Fruit fly (Drosophila melanogaster) whole organism, wandering third instar larva: ENCODE results near the gene CG11563.

Experiments used
- Abd-B ChIP-seq: fragments of >200 bp; optimal IDR thresholded peaks from 2 replicates; lab custom pipeline; 2017; ENCODE audit warnings: missing biosample characterization, missing genetic modification characterization
- CG32264 ChIP-seq: fragments of 200-800 bp; sonication (Bioruptor generic); optimal IDR thresholded peaks from 2 replicates; lab custom pipeline; 2016; ENCODE audit warnings: missing biosample characterization, missing genetic modification characterization
- CG9705 ChIP-seq: fragments of 200-800 bp; sonication (Bioruptor generic); optimal IDR thresholded peaks from 2 replicates; lab custom pipeline; 2018; ENCODE audit warnings: missing biosample characterization, mild to moderate bottlenecking, missing genetic modification characterization
- CrebA ChIP-seq: fragments of 200-800 bp; sonication (Bioruptor generic); optimal IDR thresholded peaks from 2 replicates; lab custom pipeline; 2016; ENCODE audit warnings: missing biosample characterization, mild to moderate bottlenecking, missing genetic modification characterization, borderline replicate concordance
- Dfd ChIP-seq: fragments of >200 bp; optimal IDR thresholded peaks from 2 replicates; lab custom pipeline; 2017; ENCODE audit warnings: missing biosample characterization, missing genetic modification characterization
- Dif ChIP-seq: fragments of 200-275, 200-300 bp; sonication (Bioruptor generic); optimal IDR thresholded peaks from 2 replicates; lab custom pipeline; 2018; ENCODE audit warnings: missing biosample characterization, missing genetic modification characterization; ENCODE audit not compliant: partially characterized antibody
- GATAd ChIP-seq: sonication (Bioruptor generic); optimal IDR thresholded peaks from 2 replicates; lab custom pipeline; 2016; ENCODE audit warnings: missing biosample characterization, missing genetic modification characterization
- HLH106 ChIP-seq: fragments of 200-800 bp; optimal IDR thresholded peaks from 3 replicates; lab custom pipeline; 2019; ENCODE audit warnings: missing biosample characterization, mild to moderate bottlenecking, missing genetic modification characterization, moderate library complexity
- Hnf4 ChIP-seq: fragments of 200-800 bp; sonication (Bioruptor generic); optimal IDR thresholded peaks from 2 replicates; lab custom pipeline; 2016; ENCODE audit warnings: missing biosample characterization, mild to moderate bottlenecking, missing genetic modification characterization
- Hr78 ChIP-seq: fragments of >200 bp; optimal IDR thresholded peaks from 2 replicates; lab custom pipeline; 2017; ENCODE audit warnings: missing biosample characterization, missing genetic modification characterization
- Hr83 ChIP-seq: fragments of 200-300 bp; sonication (Bioruptor generic); optimal IDR thresholded peaks from 2 replicates; lab custom pipeline; 2016; ENCODE audit warnings: missing biosample characterization, mild to moderate bottlenecking, missing genetic modification characterization, moderate library complexity; ENCODE audit not compliant: poor library complexity, severe bottlenecking
- Jra ChIP-seq: sonication (Bioruptor generic); optimal IDR thresholded peaks from 2 replicates; lab custom pipeline; 2016; ENCODE audit warnings: missing biosample characterization, missing genetic modification characterization
- Mio ChIP-seq: sonication (Bioruptor generic); optimal IDR thresholded peaks from 2 replicates; lab custom pipeline; 2016; ENCODE audit warnings: missing biosample characterization, missing genetic modification characterization
- Myc ChIP-seq: fragments of >200 bp; optimal IDR thresholded peaks from 2 replicates; lab custom pipeline; 2017
- N ChIP-seq: fragments of >200 bp; optimal IDR thresholded peaks from 2 replicates; lab custom pipeline; 2018; ENCODE audit warnings: missing biosample characterization, missing external identifiers, missing genetic modification characterization
- OdsH ChIP-seq: fragments of 200-800 bp; sonication (Bioruptor generic); optimal IDR thresholded peaks from 2 replicates; lab custom pipeline; 2016; ENCODE audit warnings: missing biosample characterization, mild to moderate bottlenecking, missing genetic modification characterization
- Rel ChIP-seq, 2 experiments: fragments of 200-800 bp; sonication (Bioruptor generic) in 1 of 2; optimal IDR thresholded peaks; 2 replicates in 1 of 2; 3 replicates in 1 of 2; lab custom pipeline; 2016 to 2019; ENCODE audit warnings: mild to moderate bottlenecking in 2 of 2, missing biosample characterization in 2 of 2, missing genetic modification characterization in 2 of 2, moderate library complexity in 1 of 2
- Sp1 ChIP-seq: fragments of 200-800 bp; sonication (Bioruptor generic); optimal IDR thresholded peaks from 3 replicates; lab custom pipeline; 2019; ENCODE audit warnings: missing biosample characterization, mild to moderate bottlenecking, missing genetic modification characterization, moderate library complexity
- Vsx2 ChIP-seq: fragments of 200-300, 225-300 bp; sonication (Bioruptor generic); optimal IDR thresholded peaks from 2 replicates; lab custom pipeline; 2018; ENCODE audit warnings: missing biosample characterization, missing genetic modification characterization; ENCODE audit not compliant: partially characterized antibody
- br ChIP-seq: fragments of 200-800 bp; sonication (Bioruptor generic); optimal IDR thresholded peaks from 2 replicates; lab custom pipeline; 2016; ENCODE audit warnings: missing biosample characterization, missing genetic modification characterization
- brk ChIP-seq: fragments of 200-800 bp; sonication (Bioruptor generic); optimal IDR thresholded peaks from 2 replicates; lab custom pipeline; 2016; ENCODE audit warnings: missing biosample characterization, mild to moderate bottlenecking, missing genetic modification characterization
- dl ChIP-seq, 2 experiments: fragments of 175-275, 200-275 bp in 1 of 2; fragments of 200-275 bp in 1 of 2; sonication (Bioruptor generic); optimal IDR thresholded peaks; lab custom pipeline; 2018; ENCODE audit warnings: mild to moderate bottlenecking in 2 of 2, missing biosample characterization in 2 of 2, missing genetic modification characterization in 2 of 2, moderate library complexity in 2 of 2; ENCODE audit not compliant: partially characterized antibody in 2 of 2, insufficient read depth in 1 of 2
- dmrt93B ChIP-seq: fragments of 200-800 bp; sonication (Bioruptor generic); optimal IDR thresholded peaks from 2 replicates; lab custom pipeline; 2018; ENCODE audit warnings: missing biosample characterization, mild to moderate bottlenecking, missing genetic modification characterization
- dsf ChIP-seq: sonication (Bioruptor generic); optimal IDR thresholded peaks from 2 replicates; lab custom pipeline; 2016; ENCODE audit warnings: missing biosample characterization, missing genetic modification characterization, borderline replicate concordance
- ey ChIP-seq: fragments of 200-800 bp; sonication (Bioruptor generic); optimal IDR thresholded peaks from 2 replicates; lab custom pipeline; 2016; ENCODE audit warnings: missing biosample characterization, missing genetic modification characterization
- foxo ChIP-seq, 2 experiments: fragments of 200-800 bp; sonication (Bioruptor generic); optimal IDR thresholded peaks; 2 replicates in 1 of 2; 3 replicates in 1 of 2; lab custom pipeline; 2016 to 2017; ENCODE audit warnings: missing biosample characterization in 2 of 2, missing genetic modification characterization in 2 of 2
- fru ChIP-seq: fragments of 200-800 bp; sonication (Bioruptor generic); optimal IDR thresholded peaks from 3 replicates; lab custom pipeline; 2016; ENCODE audit warnings: missing biosample characterization, mild to moderate bottlenecking, missing genetic modification characterization
- h ChIP-seq: fragments of 200-800 bp; sonication (Bioruptor generic); optimal IDR thresholded peaks from 3 replicates; lab custom pipeline; 2016; ENCODE audit warnings: missing biosample characterization, mild to moderate bottlenecking, missing genetic modification characterization
- jim ChIP-seq: fragments of 175-275, 200-325 bp; sonication (Bioruptor generic); optimal IDR thresholded peaks from 2 replicates; lab custom pipeline; 2016; ENCODE audit warnings: missing biosample characterization, mild to moderate bottlenecking, missing genetic modification characterization
- lola ChIP-seq: fragments of >200 bp; optimal IDR thresholded peaks from 2 replicates; lab custom pipeline; 2017; ENCODE audit warnings: missing biosample characterization, missing genetic modification characterization
- pan ChIP-seq: fragments of >200 bp; optimal IDR thresholded peaks from 2 replicates; lab custom pipeline; 2017
- psq ChIP-seq: fragments of 200-800 bp; sonication (Bioruptor generic); optimal IDR thresholded peaks from 3 replicates; lab custom pipeline; 2017; ENCODE audit warnings: missing biosample characterization, mild to moderate bottlenecking, missing genetic modification characterization, moderate library complexity
- rgr ChIP-seq: fragments of 200-800 bp; sonication (Bioruptor generic); optimal IDR thresholded peaks from 3 replicates; lab custom pipeline; 2016; ENCODE audit warnings: missing biosample characterization, mild to moderate bottlenecking, missing genetic modification characterization
- sage ChIP-seq: fragments of 200-800 bp; sonication (Bioruptor generic); optimal IDR thresholded peaks from 2 replicates; lab custom pipeline; 2016; ENCODE audit warnings: missing biosample characterization, mild to moderate bottlenecking, missing genetic modification characterization
- sv ChIP-seq: fragments of 200-800 bp; sonication (Bioruptor generic); optimal IDR thresholded peaks from 3 replicates; lab custom pipeline; 2016; ENCODE audit warnings: missing biosample characterization, missing genetic modification characterization
- tai ChIP-seq: sonication (Bioruptor generic); optimal IDR thresholded peaks from 2 replicates; lab custom pipeline; 2016; ENCODE audit warnings: missing biosample characterization, missing genetic modification characterization
- usp ChIP-seq: fragments of >200 bp; optimal IDR thresholded peaks from 2 replicates; lab custom pipeline; 2017; ENCODE audit warnings: missing biosample characterization, missing genetic modification characterization
- woc ChIP-seq: sonication (Bioruptor generic); optimal IDR thresholded peaks from 2 replicates; lab custom pipeline; 2016; ENCODE audit warnings: missing biosample characterization, mild to moderate bottlenecking, missing genetic modification characterization

The CG11563 gene

DNA sequence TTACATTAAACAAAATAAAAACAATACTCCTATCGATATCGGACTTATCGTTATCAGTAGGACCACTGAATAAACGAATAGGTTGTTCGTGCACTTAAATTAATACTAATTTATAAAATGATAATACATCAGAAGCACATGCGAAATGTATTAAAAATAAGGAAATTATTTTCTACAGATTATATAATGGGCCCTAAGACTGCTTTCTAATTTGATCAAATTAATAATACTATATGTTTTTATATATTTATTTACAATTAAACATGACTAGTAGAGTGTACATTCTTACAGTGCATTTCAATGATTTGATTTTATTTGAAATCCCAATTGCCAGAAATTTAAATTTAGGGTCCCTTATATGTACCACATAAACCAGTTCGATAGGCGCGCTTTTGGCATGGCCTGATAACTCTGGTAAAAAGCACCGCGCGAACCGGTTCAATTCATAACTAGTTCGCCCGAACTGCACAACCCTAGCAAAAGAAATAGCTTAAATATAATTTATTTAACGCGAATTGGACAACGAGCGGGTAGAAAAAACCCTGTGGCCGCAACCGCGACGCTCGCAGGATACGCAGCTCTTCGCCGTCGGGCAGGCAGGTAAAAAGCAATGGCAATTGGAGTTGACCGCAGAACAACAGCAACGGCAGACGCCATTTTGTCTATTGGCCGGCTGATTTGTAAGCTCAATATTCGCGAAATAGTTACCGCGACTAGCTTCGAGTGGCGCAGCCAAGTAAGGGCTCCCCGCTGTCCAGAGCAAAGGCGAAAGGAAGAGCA, 39.9 kb downstream of the CG11563 start, which contains the start of the genes CG2126 and faf:
Gene CG2126 (minus strand): TSS at position 70 of the 780 bp plus-strand sequence.
Gene faf (plus strand): TSS at position 438 of the 780 bp plus-strand sequence.
- TF ChIP-seq Mio (GFP tag; lab: Kevin White, UChicago) (no peak), GATAd (peak; percentile 34), Hnf4 (GFP tag; lab: Kevin White, UChicago) (no peak), ey (peak; percentile 57), h (GFP tag; lab: Kevin White, UChicago) (peak; percentile 67), brk (no peak), woc (GFP tag; lab: Kevin White, UChicago) (no peak), Hr83 (GFP tag; lab: Kevin White, UChicago) (peak; percentile 73), Jra (GFP tag; lab: Kevin White, UChicago) (no peak), HLH106 (peak; percentile 83), br (GFP tag; lab: Kevin White, UChicago) (no peak), Vsx2 (GFP tag; lab: Kevin White, UChicago) (no peak), OdsH (peak; percentile 58), pan (no peak), dl (GFP tag; optimal IDR thresholded peaks at IDR 0.05; lab: Kevin White, UChicago; ENCODE audit: insufficient read depth in 1 of 2, partially characterized antibody in 2 of 2) (no peak), usp (GFP tag; lab: Kevin White, UChicago) (no peak), fru (GFP tag; lab: Kevin White, UChicago) (peak; percentile 66), dmrt93B (GFP tag; lab: Kevin White, UChicago) (no peak), foxo (GFP tag; optimal IDR thresholded peaks at IDR 0.05; lab: Kevin White, UChicago) (peak in 1 of 2 experiments; percentile 81), Dfd (GFP tag; lab: Kevin White, UChicago) (no peak), psq (GFP tag; lab: Kevin White, UChicago) (peak; percentile 73), sage (peak; percentile 44), tai (GFP tag; lab: Kevin White, UChicago) (no peak), CG9705 (GFP tag; lab: Kevin White, UChicago) (peak; percentile 69), Dif (GFP tag; lab: Kevin White, UChicago) (no peak), sv (GFP tag; lab: Kevin White, UChicago) (peak; percentile 50), jim (GFP tag; lab: Kevin White, UChicago) (no peak), dsf (GFP tag; lab: Kevin White, UChicago) (no peak), Rel (GFP tag; optimal IDR thresholded peaks at IDR 0.05; lab: Kevin White, UChicago) (no peak), Rel (tag; optimal IDR thresholded peaks at IDR 0.05; lab: Kevin White, UChicago) (peak; percentile 33), Abd-B (GFP tag; lab: Kevin White, UChicago) (no peak), CrebA (GFP tag; lab: Kevin White, UChicago) (no peak), Myc (lab: Kevin White, UChicago) (no peak), Sp1 (GFP tag; lab: Kevin White, UChicago) (peak; percentile 78), Hr78 (GFP tag; lab: Kevin White, UChicago) (no peak), N (no peak), CG32264 (GFP tag; lab: Kevin White, UChicago) (no peak), rgr (GFP tag; lab: Kevin White, UChicago) (peak; percentile 60), lola (no peak)

DNA sequence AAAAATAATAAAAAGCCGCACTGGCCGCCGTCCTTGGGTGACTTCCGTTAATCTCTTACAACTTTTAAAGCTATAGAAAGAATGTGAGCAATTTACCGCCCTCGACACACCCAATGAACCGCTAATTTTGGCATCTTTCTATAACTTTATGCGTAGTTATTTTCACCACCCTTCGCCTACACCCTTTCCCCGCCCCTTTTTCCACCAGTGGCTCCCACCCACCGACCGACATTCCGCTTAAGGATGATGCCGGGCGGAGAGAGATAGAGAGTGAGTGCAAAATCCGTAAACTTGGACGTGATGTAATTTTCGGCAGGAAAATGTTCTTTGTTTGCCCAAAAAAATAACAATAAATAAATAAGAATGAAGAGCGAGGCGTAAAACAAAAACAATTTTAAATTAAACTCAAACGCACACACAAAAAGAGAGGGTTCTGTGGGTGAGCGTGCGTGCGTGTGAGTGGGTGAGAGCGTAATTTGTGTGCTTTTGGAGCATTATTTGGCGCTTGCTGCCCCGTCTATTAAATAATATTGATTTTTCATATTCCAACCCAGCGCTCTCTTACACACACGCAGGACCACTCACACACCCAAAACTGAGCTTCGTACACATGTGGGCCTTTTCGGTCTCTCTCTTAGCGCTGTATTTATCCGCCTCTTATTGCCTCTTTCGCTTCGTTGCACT, 40.8 kb downstream of the CG11563 start:
- peak; percentile 9 for TF ChIP-seq OdsH
- peak; percentile 20 for TF ChIP-seq Rel (GFP tag; optimal IDR thresholded peaks at IDR 0.05; lab: Kevin White, UChicago)
- TF ChIP-seq Rel (tag; optimal IDR thresholded peaks at IDR 0.05; lab: Kevin White, UChicago) = no peak
- no peak for TF ChIP-seq sage
- TF ChIP-seq Dif (GFP tag; lab: Kevin White, UChicago) = peak; percentile 66
- no peak for TF ChIP-seq br (GFP tag; lab: Kevin White, UChicago)
- peak; percentile 17 for TF ChIP-seq psq (GFP tag; lab: Kevin White, UChicago)
